Worm (Caenorhabditis elegans) whole organism, L4 larva: ENCODE data around the gene marc-2.

Experiments used
- D1046.2 ChIP-seq: fragments of 200-800 bp; sonication (Bioruptor generic); IDR thresholded peaks from 2 replicates; pipeline ENCODE4 v1.3.6; 2022; ENCODE audit warnings: missing genetic modification characterization, missing compliant biosample characterization
- T20F7.1 ChIP-seq: fragments of 200-800 bp; sonication (Bioruptor generic); optimal IDR thresholded peaks from 2 replicates; lab custom pipeline; 2018; ENCODE audit warnings: mild to moderate bottlenecking, missing genetic modification characterization, missing compliant biosample characterization
- Y105C5A.15 ChIP-seq: fragments of 200-800 bp; sonication (Bioruptor generic); IDR thresholded peaks from 2 replicates; pipeline ENCODE4 v1.3.6; 2022; ENCODE audit warnings: missing genetic modification characterization, missing compliant biosample characterization
- Y48G9A.11 ChIP-seq: fragments of 200-800 bp; sonication (Bioruptor generic); IDR thresholded peaks from 2 replicates; pipeline ENCODE4 v1.3.6; 2022; ENCODE audit warnings: missing genetic modification reagents, missing genetic modification characterization, missing compliant biosample characterization
- Y75B8A.6 ChIP-seq: fragments of 200-800 bp; sonication (Bioruptor generic); IDR thresholded peaks from 2 replicates; pipeline ENCODE4 v1.3.6; 2022; ENCODE audit warnings: missing genetic modification reagents, missing genetic modification characterization, missing compliant biosample characterization
- aha-1 ChIP-seq: fragments of 150-350 bp; peaks from one replicate; lab custom pipeline; 2014; ENCODE audit warnings: missing biosample characterization, missing genetic modification characterization
- ama-1 ChIP-seq: fragments of 150-350 bp; optimal IDR thresholded peaks from 2 replicates; lab custom pipeline; 2014; ENCODE audit warnings: inconsistent platforms, mixed read lengths
- attf-4 ChIP-seq: sonication (generic microtip); optimal IDR thresholded peaks from 3 replicates; lab custom pipeline; 2017; ENCODE audit warnings: missing biosample characterization, missing genetic modification characterization
- ceh-44 ChIP-seq: fragments of 200-800 bp; sonication (Bioruptor generic); IDR thresholded peaks from 2 replicates; pipeline ENCODE4 v1.3.6; 2022; ENCODE audit warnings: missing genetic modification reagents, missing genetic modification characterization, missing compliant biosample characterization
- ces-1 ChIP-seq: fragments of 150-350 bp; sonication (generic microtip); optimal IDR thresholded peaks from 4 replicates; lab custom pipeline; 2014; ENCODE audit warnings: missing biosample characterization, missing genetic modification reagents, missing genetic modification characterization
- daf-12 ChIP-seq: fragments of 150-350 bp; optimal IDR thresholded peaks from 2 replicates; lab custom pipeline; 2014; ENCODE audit warnings: missing biosample characterization, missing genetic modification reagents, missing genetic modification characterization
- daf-19 ChIP-seq: fragments of 200-800 bp; sonication (Bioruptor generic); conservative IDR thresholded peaks from 2 replicates; pipeline ENCODE4 v1.3.6; 2022; ENCODE audit warnings: missing genetic modification characterization, missing compliant biosample characterization
- duxl-1 ChIP-seq: sonication (generic microtip); optimal IDR thresholded peaks from 2 replicates; lab custom pipeline; 2016; ENCODE audit warnings: mild to moderate bottlenecking, missing genetic modification characterization, moderate library complexity, missing compliant biosample characterization; ENCODE audit not compliant: poor library complexity
- egl-27 ChIP-seq: sonication (generic microtip); optimal IDR thresholded peaks from 3 replicates; lab custom pipeline; 2017; ENCODE audit warnings: missing biosample characterization, missing genetic modification reagents, missing genetic modification characterization
- hlh-30 ChIP-seq: sonication (generic microtip); optimal IDR thresholded peaks from 2 replicates; lab custom pipeline; 2017; ENCODE audit warnings: antibody characterized with exemption, mild to moderate bottlenecking, missing genetic modification characterization, missing compliant biosample characterization; ENCODE audit not compliant: insufficient read depth
- jun-1 ChIP-seq: fragments of 150-350 bp; optimal IDR thresholded peaks from 2 replicates; lab custom pipeline; 2014; ENCODE audit warnings: missing biosample characterization, missing genetic modification reagents, missing genetic modification characterization
- madf-5 ChIP-seq, 2 experiments: fragments of 200-800 bp; sonication (Bioruptor generic); IDR thresholded peaks; 2 replicates each; pipeline ENCODE4 v1.3.6; 2022; ENCODE audit warnings: missing compliant biosample characterization in 2 of 2, missing genetic modification characterization in 2 of 2
- madf-9 ChIP-seq: fragments of 200-800 bp; sonication (Bioruptor generic); conservative IDR thresholded peaks from 2 replicates; pipeline ENCODE4 v1.3.6; 2022; ENCODE audit warnings: missing genetic modification reagents, missing genetic modification characterization, missing compliant biosample characterization
- mxl-2 ChIP-seq: fragments of 200-800 bp; sonication (Bioruptor generic); conservative IDR thresholded peaks from 2 replicates; pipeline ENCODE4 v1.3.6; 2022; ENCODE audit warnings: missing genetic modification reagents, missing genetic modification characterization, missing compliant biosample characterization
- mxl-3 ChIP-seq: fragments of 200-800 bp; sonication (Bioruptor generic); optimal IDR thresholded peaks from 2 replicates; lab custom pipeline; 2018; ENCODE audit warnings: mild to moderate bottlenecking, missing genetic modification characterization, missing compliant biosample characterization
- nhr-10 ChIP-seq: fragments of 150-350 bp; optimal IDR thresholded peaks from 2 replicates; lab custom pipeline; 2014; ENCODE audit warnings: missing biosample characterization, missing genetic modification characterization
- nhr-11 ChIP-seq: fragments of 150-350 bp; optimal IDR thresholded peaks from 2 replicates; lab custom pipeline; 2014; ENCODE audit warnings: missing biosample characterization, missing genetic modification characterization
- nhr-111 ChIP-seq: fragments of 200-800 bp; sonication (Bioruptor generic); optimal IDR thresholded peaks from 2 replicates; lab custom pipeline; 2018; ENCODE audit warnings: mild to moderate bottlenecking, missing genetic modification characterization, missing compliant biosample characterization
- nhr-25 ChIP-seq: sonication (generic microtip); optimal IDR thresholded peaks from 2 replicates; lab custom pipeline; 2017; ENCODE audit warnings: missing genetic modification characterization, mild to moderate bottlenecking, missing compliant biosample characterization, antibody characterized with exemption, moderate library complexity, borderline replicate concordance; ENCODE audit not compliant: insufficient read depth
- nhr-77 ChIP-seq: fragments of 150-350 bp; optimal IDR thresholded peaks from 2 replicates; lab custom pipeline; 2014; ENCODE audit warnings: missing biosample characterization, missing genetic modification characterization
- set-16 ChIP-seq: fragments of 200-800 bp; sonication (Bioruptor generic); IDR thresholded peaks from 2 replicates; pipeline ENCODE4 v1.3.6; 2022; ENCODE audit warnings: missing genetic modification reagents, missing genetic modification characterization, missing compliant biosample characterization
- tag-97 ChIP-seq: fragments of 200-800 bp; sonication (Bioruptor generic); IDR thresholded peaks from 2 replicates; pipeline ENCODE4 v1.3.6; 2022; ENCODE audit warnings: missing genetic modification characterization, missing compliant biosample characterization
- unc-130 ChIP-seq: sonication (generic microtip); optimal IDR thresholded peaks from 2 replicates; lab custom pipeline; 2016; ENCODE audit warnings: missing genetic modification reagents, missing genetic modification characterization, missing compliant biosample characterization
- unc-62 ChIP-seq, 3 experiments: fragments of 150-350 bp in 1 of 3; sonication (generic microtip); optimal IDR thresholded peaks in 2 of 3; peaks in 1 of 3; 1 replicate in 1 of 3; 2 replicates in 2 of 3; lab custom pipeline; 2014 to 2017; ENCODE audit warnings: missing biosample characterization in 3 of 3, missing genetic modification characterization in 3 of 3, missing genetic modification reagents in 3 of 3, missing genotype in 1 of 3
- vab-7 ChIP-seq: fragments of 200-800 bp; sonication (Bioruptor generic); IDR thresholded peaks from 2 replicates; pipeline ENCODE4 v1.3.6; 2022; ENCODE audit warnings: missing genetic modification reagents, missing genetic modification characterization, missing compliant biosample characterization
- zip-2 ChIP-seq: fragments of 150-350 bp; optimal IDR thresholded peaks from 2 replicates; lab custom pipeline; 2014; ENCODE audit warnings: missing biosample characterization, missing genetic modification characterization

Gene marc-2

DNA sequence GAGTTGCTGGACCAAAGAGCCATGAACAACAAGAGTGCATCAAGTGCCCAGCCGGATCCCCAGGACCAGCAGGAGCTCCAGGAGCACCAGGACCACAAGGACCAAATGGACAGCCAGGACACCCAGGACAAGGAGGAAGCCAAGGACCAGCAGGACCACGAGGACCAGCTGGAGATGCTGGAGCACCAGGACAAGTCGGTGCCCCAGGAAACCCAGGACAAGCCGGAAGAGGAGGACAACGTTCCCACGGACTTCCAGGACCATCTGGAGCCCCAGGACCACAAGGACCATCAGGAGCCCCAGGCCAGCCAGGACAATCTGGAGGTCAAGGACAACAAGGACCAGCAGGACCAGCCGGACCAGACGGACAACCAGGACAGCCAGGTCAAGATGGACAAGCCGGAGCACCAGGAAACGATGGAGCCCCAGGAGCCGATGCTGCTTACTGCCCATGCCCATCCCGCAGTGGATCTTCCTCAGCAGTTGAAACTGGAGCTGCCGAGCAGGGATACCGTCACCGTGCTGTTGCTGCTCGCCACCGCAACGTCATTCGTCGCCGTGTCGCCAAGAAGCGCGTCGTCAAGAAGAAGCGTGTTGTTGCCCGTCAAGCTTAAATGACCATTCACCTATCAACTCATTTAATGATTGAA is 44.7 kb upstream of the marc-2 start (continued):
- TF ChIP-seq nhr-11 (tag; lab: Kevin White, UChicago) (no peak), nhr-25 (peak; percentile 65), madf-9 (GFP tag; lab: Robert Waterston, UW) (peak; percentile 57; the same call in 1 of the 2 replicates)

DNA sequence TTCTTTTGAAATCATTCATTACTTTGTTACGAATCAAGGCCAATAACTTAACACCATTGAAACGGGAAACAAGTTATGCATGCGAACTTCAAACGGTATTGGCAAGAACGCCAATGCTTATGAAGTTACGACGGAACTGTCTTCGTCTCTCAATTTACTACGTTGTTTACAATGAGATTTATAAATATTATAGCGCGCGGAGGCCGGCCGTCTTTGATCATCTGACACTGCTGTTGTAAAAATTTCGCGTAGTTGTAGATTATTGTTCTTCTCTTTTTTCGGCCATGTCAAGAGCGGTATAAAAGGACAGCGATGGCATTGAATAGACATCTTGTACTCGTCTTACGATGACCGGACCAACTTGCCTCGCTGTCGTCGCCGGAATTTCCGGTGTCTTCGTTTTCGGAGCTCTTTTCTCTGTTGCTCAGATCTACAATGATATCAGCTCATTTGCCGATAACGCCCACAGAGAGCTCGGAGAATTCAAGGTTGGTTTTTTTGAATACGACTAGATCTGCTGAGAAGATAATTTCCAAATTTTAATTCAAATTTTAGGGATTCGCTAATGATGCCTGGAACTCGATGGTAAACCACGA is 43.9 kb upstream of the marc-2 start, which contains the start of gene col-39:
col-39 (plus strand) TSS at position 342 of the 596 bp plus-strand sequence.
- peak; percentile 32 for TF ChIP-seq ama-1
- no peak for TF ChIP-seq mxl-3 (GFP tag; lab: Kevin White, UChicago)
- no peak for TF ChIP-seq egl-27 (tag; lab: Kevin White, UChicago)
- TF ChIP-seq madf-5 (GFP tag; IDR thresholded peaks at IDR 0.05; lab: Robert Waterston, UW): peak in 1 of 2 experiments; percentile 95; a peak in 2 of 4 replicates
- no peak for TF ChIP-seq attf-4 (tag; lab: Kevin White, UChicago)
- peak in 1 of 2 experiments; percentile 88 for TF ChIP-seq unc-62 (GFP tag; optimal IDR thresholded peaks at IDR 0.05 in 1 of 2; lab: Kevin White, UChicago)
- no peak for TF ChIP-seq unc-62 (tag; optimal IDR thresholded peaks at IDR 0.05; lab: Kevin White, UChicago)
- TF ChIP-seq tag-97 (GFP tag; lab: Robert Waterston, UW): no peak
- TF ChIP-seq daf-12: no peak
- no peak for TF ChIP-seq zip-2 (tag; lab: Kevin White, UChicago)
- TF ChIP-seq Y48G9A.11 (GFP tag; lab: Robert Waterston, UW): no peak
- TF ChIP-seq nhr-25: peak; percentile 34
- TF ChIP-seq hlh-30 (tag; lab: Kevin White, UChicago): peak; percentile 17
- TF ChIP-seq Y105C5A.15 (GFP tag; lab: Robert Waterston, UW): no peak
- TF ChIP-seq, all 104 proteins: peak for 5

DNA sequence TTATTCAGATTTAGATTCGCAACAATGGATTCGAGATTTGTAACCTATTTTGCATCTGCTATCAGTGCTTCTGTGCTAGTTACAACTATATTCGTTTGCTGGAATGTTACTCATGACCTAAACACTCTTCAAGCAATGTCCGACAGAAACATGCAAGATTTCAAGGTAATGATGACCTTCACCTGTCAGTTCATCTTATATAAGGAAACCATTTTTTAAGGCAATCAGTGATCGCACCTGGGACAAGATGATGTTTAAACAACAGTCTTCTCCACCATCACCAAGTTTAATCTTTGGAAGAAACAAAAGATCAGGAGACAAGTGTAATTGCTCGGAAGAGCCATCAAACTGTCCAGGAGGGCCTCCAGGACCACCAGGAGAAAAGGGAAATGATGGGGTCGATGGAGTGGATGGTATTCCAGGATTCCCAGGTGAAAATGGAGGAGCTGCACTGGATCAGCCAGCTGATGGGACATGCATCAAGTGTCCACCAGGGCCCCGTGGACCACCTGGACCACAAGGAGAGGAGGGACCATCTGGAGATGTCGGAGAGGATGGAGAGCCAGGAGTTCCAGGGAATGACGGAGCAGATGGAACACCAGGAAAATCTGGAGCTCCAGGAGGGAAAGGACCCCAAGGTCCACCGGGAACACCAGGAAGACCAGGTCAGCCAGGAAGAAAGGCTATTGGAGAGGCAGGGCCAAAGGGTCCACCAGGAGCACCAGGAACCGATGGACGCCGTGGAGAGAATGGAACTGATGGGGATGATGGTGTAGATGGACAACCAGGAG is 43.0 kb upstream of the marc-2 start, which contains the start of gene col-79:
col-79 (plus strand) TSS at position 20 of the 791 bp plus-strand sequence.
- peak in 1 of 2 experiments; percentile 82 for TF ChIP-seq unc-62 (GFP tag; optimal IDR thresholded peaks at IDR 0.05 in 1 of 2; lab: Kevin White, UChicago)
- no peak for TF ChIP-seq unc-62 (tag; optimal IDR thresholded peaks at IDR 0.05; lab: Kevin White, UChicago)
- no peak for TF ChIP-seq nhr-25
- TF ChIP-seq set-16 (GFP tag; lab: Robert Waterston, UW): peak; percentile 91
- 0 out of 2 replicates have a peak, but pooled peaks have one; percentile 10 for TF ChIP-seq D1046.2 (GFP tag; lab: Robert Waterston, UW)

- TF ChIP-seq ces-1 (peak; percentile 60), madf-5 (GFP tag; IDR thresholded peaks at IDR 0.05; lab: Robert Waterston, UW) (no peak)
Observed at ce11 chrII:10696060-10696459, 35.3 kb upstream of the marc-2 start.

ce11 chrII:10694713-10695112 is 33.9 kb upstream of the marc-2 start, which contains the start of gene lgc-57:
Gene lgc-57, plus strand, starts transcription at chrII:10695013.
- no peak for TF ChIP-seq ceh-44 (GFP tag; lab: Robert Waterston, UW)
- no peak for TF ChIP-seq unc-130 (GFP tag; lab: Kevin White, UChicago)
- no peak for TF ChIP-seq daf-19 (GFP tag; lab: Robert Waterston, UW)
- TF ChIP-seq jun-1 (tag; lab: Kevin White, UChicago): no peak
- TF ChIP-seq T20F7.1 (GFP tag; lab: Kevin White, UChicago): no peak
- no peak for TF ChIP-seq Y75B8A.6
- TF ChIP-seq vab-7: no peak
- TF ChIP-seq ces-1: no peak
- TF ChIP-seq duxl-1 (tag; lab: Kevin White, UChicago): no peak
- TF ChIP-seq mxl-2 (GFP tag; lab: Robert Waterston, UW): no peak
- TF ChIP-seq aha-1 (tag; lab: Kevin White, UChicago): no peak
- no peak for TF ChIP-seq nhr-10 (tag; lab: Kevin White, UChicago)
- no peak for TF ChIP-seq nhr-77
- TF ChIP-seq nhr-111 (GFP tag; lab: Kevin White, UChicago): no peak
